Worm (Caenorhabditis elegans) whole organism, L1 larva: ENCODE measurements around the gene lec-10.

Source experiments
- F16B12.6 ChIP-seq: fragments of 150-350 bp; optimal IDR thresholded peaks from 2 replicates; lab custom pipeline; 2014; ENCODE audit warnings: missing biosample characterization, missing genetic modification characterization
- blmp-1 ChIP-seq: fragments of 150-350 bp; optimal IDR thresholded peaks from 2 replicates; lab custom pipeline; 2014; ENCODE audit warnings: missing biosample characterization, missing genetic modification characterization
- ceh-63 ChIP-seq: fragments of 200-800 bp; sonication (Bioruptor generic); optimal IDR thresholded peaks from 2 replicates; lab custom pipeline; 2018; ENCODE audit warnings: mild to moderate bottlenecking, missing genetic modification characterization, missing compliant biosample characterization
- ceh-8 ChIP-seq: fragments of 200-800 bp; sonication (Bioruptor generic); optimal IDR thresholded peaks from 2 replicates; lab custom pipeline; 2018; ENCODE audit warnings: mild to moderate bottlenecking, missing genetic modification characterization, moderate library complexity, missing compliant biosample characterization
- ceh-90 ChIP-seq: sonication (generic microtip); optimal IDR thresholded peaks from 2 replicates; lab custom pipeline; 2016; ENCODE audit warnings: missing genetic modification characterization, missing compliant biosample characterization
- ces-1 ChIP-seq: fragments of 150-350 bp; optimal IDR thresholded peaks from 2 replicates; lab custom pipeline; 2014; ENCODE audit warnings: missing biosample characterization, missing genetic modification reagents, missing genetic modification characterization
- dpl-1 ChIP-seq, 3 experiments: fragments of 150-350 bp in 2 of 3; sonication (generic microtip) in 1 of 3; optimal IDR thresholded peaks; 2 replicates each; lab custom pipeline; 2014 to 2017; ENCODE audit warnings: missing biosample characterization in 3 of 3, missing genetic modification characterization in 3 of 3, missing genetic modification reagents in 3 of 3
- dsc-1 ChIP-seq: sonication (generic microtip); optimal IDR thresholded peaks from 2 replicates; lab custom pipeline; 2016; ENCODE audit warnings: mild to moderate bottlenecking, missing genetic modification characterization, missing compliant biosample characterization
- efl-1 ChIP-seq, 4 experiments: fragments of 150-350 bp; optimal IDR thresholded peaks in 3 of 4; peaks in 1 of 4; 1 replicate in 1 of 4; 2 replicates in 3 of 4; lab custom pipeline; 2014; ENCODE audit warnings: missing biosample characterization in 2 of 4, missing genetic modification characterization in 2 of 4, missing genetic modification reagents in 2 of 4
- egl-27 ChIP-seq, 2 experiments: fragments of 150-350 bp in 1 of 2; sonication (generic microtip); optimal IDR thresholded peaks; 3 replicates each; lab custom pipeline; 2017 to 2018; ENCODE audit warnings: missing biosample characterization in 2 of 2, missing genetic modification characterization in 2 of 2, missing genetic modification reagents in 2 of 2
- elt-3 ChIP-seq, 6 experiments: fragments of 150-350 bp in 1 of 6; sonication (generic microtip); optimal IDR thresholded peaks; 2 replicates each; lab custom pipeline; 2017 to 2018; ENCODE audit warnings: missing biosample characterization in 6 of 6, missing genetic modification characterization in 6 of 6, inconsistent platforms in 1 of 6
- ets-5 ChIP-seq: fragments of 200-800 bp; sonication (Bioruptor generic); IDR thresholded peaks from 2 replicates; pipeline ENCODE4 v1.3.6; 2022; ENCODE audit warnings: missing genetic modification characterization, missing compliant biosample characterization
- fkh-10 ChIP-seq: sonication (generic microtip); optimal IDR thresholded peaks from 2 replicates; lab custom pipeline; 2017; ENCODE audit warnings: missing biosample characterization, missing genetic modification reagents, missing genetic modification characterization
- fkh-4 ChIP-seq: sonication (generic microtip); optimal IDR thresholded peaks from 2 replicates; lab custom pipeline; 2016; ENCODE audit warnings: missing compliant biosample characterization, missing genetic modification characterization, borderline replicate concordance
- irx-1 ChIP-seq: sonication (generic microtip); optimal IDR thresholded peaks from 2 replicates; lab custom pipeline; 2016; ENCODE audit warnings: missing genetic modification characterization, missing compliant biosample characterization
- isw-1 ChIP-seq: fragments of 200-800 bp; sonication (Bioruptor generic); IDR thresholded peaks from 2 replicates; pipeline ENCODE4 v1.3.6; 2022; ENCODE audit warnings: missing genetic modification characterization, missing compliant biosample characterization
- lin-14 ChIP-seq: fragments of 200-800 bp; sonication (Bioruptor generic); optimal IDR thresholded peaks from 2 replicates; lab custom pipeline; 2018; ENCODE audit warnings: mild to moderate bottlenecking, missing genetic modification characterization, moderate library complexity, missing compliant biosample characterization
- lin-15B ChIP-seq: fragments of 150-350 bp; sonication (generic microtip); optimal IDR thresholded peaks from 3 replicates; lab custom pipeline; 2014; ENCODE audit warnings: missing biosample characterization, missing genetic modification characterization
- mab-9 ChIP-seq: fragments of 200-800 bp; sonication (Bioruptor generic); IDR thresholded peaks from 2 replicates; pipeline ENCODE4 v1.3.6; 2022; ENCODE audit warnings: missing genetic modification reagents, missing genetic modification characterization, missing compliant biosample characterization
- mef-2 ChIP-seq: fragments of 150-350 bp; optimal IDR thresholded peaks from 2 replicates; lab custom pipeline; 2014; ENCODE audit warnings: missing biosample characterization, missing genetic modification characterization
- mep-1 ChIP-seq: fragments of 150-350 bp; optimal IDR thresholded peaks from 2 replicates; lab custom pipeline; 2014; ENCODE audit warnings: missing biosample characterization, missing genetic modification characterization
- nhr-12 ChIP-seq: sonication (generic microtip); optimal IDR thresholded peaks from 2 replicates; lab custom pipeline; 2017; ENCODE audit warnings: missing biosample characterization, missing genetic modification characterization
- nhr-19 ChIP-seq: fragments of 200-800 bp; sonication (Bioruptor generic); conservative IDR thresholded peaks from 2 replicates; pipeline ENCODE4 v1.3.6; 2022; ENCODE audit warnings: missing genetic modification characterization, missing compliant biosample characterization
- nhr-20 ChIP-seq: sonication (generic microtip); optimal IDR thresholded peaks from 2 replicates; lab custom pipeline; 2016; ENCODE audit warnings: mild to moderate bottlenecking, missing genetic modification characterization, missing compliant biosample characterization
- nhr-237 ChIP-seq: fragments of 150-350 bp; optimal IDR thresholded peaks from 2 replicates; lab custom pipeline; 2014; ENCODE audit warnings: missing biosample characterization, missing genetic modification characterization
- nhr-28 ChIP-seq: fragments of 150-350 bp; optimal IDR thresholded peaks from 2 replicates; lab custom pipeline; 2014; ENCODE audit warnings: missing biosample characterization, missing genetic modification characterization
- nhr-47 ChIP-seq: sonication (generic microtip); optimal IDR thresholded peaks from 2 replicates; lab custom pipeline; 2016; ENCODE audit warnings: mild to moderate bottlenecking, missing genetic modification characterization, moderate library complexity, missing compliant biosample characterization
- nhr-85 ChIP-seq: sonication (generic microtip); peaks from one replicate; lab custom pipeline; 2016; ENCODE audit warnings: missing genetic modification characterization, inconsistent platforms, missing compliant biosample characterization
- nhr-90 ChIP-seq: sonication (generic microtip); optimal IDR thresholded peaks from 2 replicates; lab custom pipeline; 2016; ENCODE audit warnings: mild to moderate bottlenecking, missing genetic modification characterization, missing compliant biosample characterization; ENCODE audit not compliant: poor library complexity
- pqm-1 ChIP-seq: sonication (generic microtip); optimal IDR thresholded peaks from 3 replicates; lab custom pipeline; 2017; ENCODE audit warnings: missing biosample characterization, missing genetic modification characterization
- rnt-1 ChIP-seq: sonication (generic microtip); optimal IDR thresholded peaks from 2 replicates; lab custom pipeline; 2016; ENCODE audit warnings: mild to moderate bottlenecking, missing genetic modification characterization, moderate library complexity, missing compliant biosample characterization
- snpc-4 ChIP-seq: fragments of 150-350 bp; optimal IDR thresholded peaks from 2 replicates; lab custom pipeline; 2014; ENCODE audit warnings: missing biosample characterization, missing genetic modification characterization
- sptf-1 ChIP-seq: fragments of 150-350 bp; optimal IDR thresholded peaks from 2 replicates; lab custom pipeline; 2014; ENCODE audit warnings: missing biosample characterization, missing genetic modification characterization
- swsn-7 ChIP-seq: sonication (generic microtip); optimal IDR thresholded peaks from 2 replicates; lab custom pipeline; 2016; ENCODE audit warnings: missing genetic modification characterization, missing compliant biosample characterization
- tbx-2 ChIP-seq: sonication (generic microtip); optimal IDR thresholded peaks from 2 replicates; lab custom pipeline; 2016; ENCODE audit warnings: missing genetic modification characterization, missing compliant biosample characterization
- tlp-1 ChIP-seq: fragments of 150-350 bp; optimal IDR thresholded peaks from 2 replicates; lab custom pipeline; 2014; ENCODE audit warnings: missing biosample characterization, missing genetic modification characterization
- unc-30 ChIP-seq: sonication (generic microtip); optimal IDR thresholded peaks from 2 replicates; lab custom pipeline; 2017; ENCODE audit warnings: missing biosample characterization, missing genetic modification characterization
- unc-62 ChIP-seq: fragments of 150-350 bp; optimal IDR thresholded peaks from 2 replicates; lab custom pipeline; 2014; ENCODE audit warnings: missing biosample characterization, missing genetic modification reagents, missing genetic modification characterization
- unc-86 ChIP-seq: sonication (generic microtip); optimal IDR thresholded peaks from 2 replicates; lab custom pipeline; 2016; ENCODE audit warnings: missing genetic modification characterization, missing compliant biosample characterization
- zag-1 ChIP-seq: fragments of 150-350 bp; optimal IDR thresholded peaks from 2 replicates; lab custom pipeline; 2014; ENCODE audit warnings: missing biosample characterization, missing genetic modification characterization
- ztf-11 ChIP-seq, 2 experiments: sonication (generic microtip); optimal IDR thresholded peaks; 2 replicates each; lab custom pipeline; 2016 to 2017; ENCODE audit warnings: missing genetic modification characterization in 2 of 2, missing biosample characterization in 1 of 2, missing compliant biosample characterization in 1 of 2
- ztf-4 ChIP-seq: fragments of 150-350 bp; optimal IDR thresholded peaks from 2 replicates; lab custom pipeline; 2014; ENCODE audit warnings: missing biosample characterization, missing genetic modification characterization

lec-10 gene

DNA sequence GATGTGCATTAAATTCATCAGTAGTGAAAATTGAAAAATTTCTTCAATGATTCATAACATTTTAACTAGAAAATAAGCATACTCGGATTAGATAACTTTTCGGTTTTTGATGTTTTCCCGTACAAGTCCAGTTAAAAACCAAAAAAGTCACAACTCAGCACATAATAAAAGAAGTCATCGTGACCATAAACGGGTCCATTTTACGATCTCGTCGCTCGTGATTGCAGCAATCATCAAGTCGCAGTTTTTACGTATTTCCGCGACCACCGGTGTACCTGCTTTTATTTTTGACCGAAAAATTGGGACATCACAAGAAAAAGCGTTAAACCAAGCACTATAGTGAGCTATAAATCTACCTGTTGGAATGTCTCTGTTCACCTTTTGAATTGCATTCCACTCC is 27.7 kb downstream of the lec-10 start:
- TF ChIP-seq ztf-4 (tag; lab: Kevin White, UChicago) (no peak), swsn-7 (tag; lab: Kevin White, UChicago) (no peak), efl-1 (optimal IDR thresholded peaks at IDR 0.05; lab: Kevin White, UChicago) (no peak), efl-1 (GFP tag; optimal IDR thresholded peaks at IDR 0.05 in 1 of 2; lab: Kevin White, UChicago) (no peak), fkh-4 (tag; lab: Kevin White, UChicago) (no peak), ceh-90 (tag; lab: Kevin White, UChicago) (no peak), nhr-85 (tag; lab: Kevin White, UChicago) (peak; percentile 5), mef-2 (tag; lab: Kevin White, UChicago) (no peak), snpc-4 (tag; lab: Kevin White, UChicago) (no peak), egl-27 (tag; optimal IDR thresholded peaks at IDR 0.05; lab: Kevin White, UChicago) (no peak), ceh-63 (GFP tag; lab: Kevin White, UChicago) (peak; percentile 16), tlp-1 (tag; lab: Kevin White, UChicago) (no peak), sptf-1 (tag; lab: Kevin White, UChicago) (no peak), fkh-10 (GFP tag; lab: Kevin White, UChicago) (no peak), lin-15B (tag; lab: Kevin White, UChicago) (no peak), nhr-12 (tag; lab: Kevin White, UChicago) (no peak), nhr-19 (no peak)

DNA sequence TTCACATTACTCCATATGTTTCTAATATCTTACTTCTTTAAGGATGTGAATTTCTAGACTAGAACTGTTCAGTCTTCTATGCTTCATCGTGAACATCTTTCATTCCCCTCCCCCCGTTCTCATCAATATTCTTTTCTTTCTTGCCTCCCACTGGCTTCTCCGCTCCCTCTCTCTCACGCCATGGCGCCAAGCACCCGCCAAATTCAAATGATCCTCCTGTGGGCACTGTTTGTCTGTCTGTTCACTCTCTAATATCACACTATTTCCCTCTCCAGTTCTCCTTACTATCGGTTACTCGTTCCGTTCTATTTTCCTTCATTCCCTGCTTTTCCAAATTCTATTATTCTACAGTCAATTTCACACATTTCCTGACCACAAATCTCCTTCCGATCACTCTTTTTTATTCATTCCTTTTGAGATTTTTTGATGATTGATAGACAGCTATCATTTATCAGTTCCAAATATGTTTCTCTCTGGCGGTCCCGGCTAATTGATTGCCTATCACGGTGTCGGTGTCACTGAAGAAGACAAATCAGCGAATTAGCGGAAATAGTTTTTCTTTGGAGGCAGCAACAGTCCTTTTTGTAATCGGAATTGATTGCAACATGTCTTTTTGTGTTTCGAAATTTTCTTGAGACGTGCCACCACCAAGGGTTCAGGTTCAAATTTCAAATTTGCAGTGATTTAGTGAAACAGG is 30.5 kb downstream of the lec-10 start:
- no peak for TF ChIP-seq ets-5
- TF ChIP-seq nhr-47 (tag; lab: Kevin White, UChicago), result no peak
- TF ChIP-seq mab-9 (GFP tag; lab: Robert Waterston, UW), result no peak
- TF ChIP-seq nhr-28 (tag; lab: Kevin White, UChicago), result no peak
- peak in 1 of 3 experiments; percentile 1 for TF ChIP-seq dpl-1 (GFP tag; optimal IDR thresholded peaks at IDR 0.05; lab: Kevin White, UChicago)
- TF ChIP-seq pqm-1 (tag; lab: Kevin White, UChicago), result no peak
- TF ChIP-seq ztf-11 (tag; optimal IDR thresholded peaks at IDR 0.05; lab: Kevin White, UChicago), result peak in 1 of 2 experiments; percentile 3
- peak in 1 of 6 experiments; percentile 43 for TF ChIP-seq elt-3 (tag; optimal IDR thresholded peaks at IDR 0.05; lab: Kevin White, UChicago)
- TF ChIP-seq blmp-1 (tag; lab: Kevin White, UChicago), result peak; percentile 57
- no peak for TF ChIP-seq dsc-1 (tag; lab: Kevin White, UChicago)
- peak; percentile 50 for TF ChIP-seq lin-14 (GFP tag; lab: Kevin White, UChicago)
- no peak for TF ChIP-seq efl-1 (optimal IDR thresholded peaks at IDR 0.05; lab: Kevin White, UChicago)
- TF ChIP-seq efl-1 (GFP tag; optimal IDR thresholded peaks at IDR 0.05 in 1 of 2; lab: Kevin White, UChicago), result peak in 1 of 2 experiments; percentile 62

DNA sequence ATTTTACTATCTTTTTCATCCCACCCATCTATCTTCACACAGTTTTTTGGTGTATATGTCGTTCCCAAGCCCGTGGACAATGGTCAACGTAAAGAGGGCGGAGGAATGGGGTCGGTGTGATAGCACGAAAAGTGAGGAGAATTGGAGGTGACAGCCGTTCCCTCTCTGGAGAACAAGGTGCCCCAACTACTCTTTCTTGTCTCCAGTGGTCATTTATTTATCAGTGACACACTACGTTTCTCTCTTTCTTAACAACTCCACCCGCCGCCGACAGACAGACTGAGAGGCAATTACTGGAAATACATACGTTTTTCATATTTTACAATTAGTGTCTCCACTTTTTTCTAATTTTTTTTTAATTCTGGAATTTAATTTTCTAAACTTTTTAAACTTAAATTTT is 32.0 kb downstream of the lec-10 start:
- TF ChIP-seq irx-1 (tag; lab: Kevin White, UChicago) (no peak), swsn-7 (tag; lab: Kevin White, UChicago) (no peak), nhr-85 (tag; lab: Kevin White, UChicago) (no peak), zag-1 (tag; lab: Kevin White, UChicago) (no peak), tbx-2 (no peak), nhr-20 (tag; lab: Kevin White, UChicago) (no peak), mep-1 (tag; lab: Kevin White, UChicago) (no peak), mab-9 (GFP tag; lab: Robert Waterston, UW) (no peak), ces-1 (GFP tag; lab: Kevin White, UChicago) (no peak), F16B12.6 (tag; lab: Kevin White, UChicago) (no peak), unc-62 (GFP tag; lab: Kevin White, UChicago) (no peak), snpc-4 (tag; lab: Kevin White, UChicago) (no peak)
- TF ChIP-seq, all 84 proteins: peak for 0

DNA sequence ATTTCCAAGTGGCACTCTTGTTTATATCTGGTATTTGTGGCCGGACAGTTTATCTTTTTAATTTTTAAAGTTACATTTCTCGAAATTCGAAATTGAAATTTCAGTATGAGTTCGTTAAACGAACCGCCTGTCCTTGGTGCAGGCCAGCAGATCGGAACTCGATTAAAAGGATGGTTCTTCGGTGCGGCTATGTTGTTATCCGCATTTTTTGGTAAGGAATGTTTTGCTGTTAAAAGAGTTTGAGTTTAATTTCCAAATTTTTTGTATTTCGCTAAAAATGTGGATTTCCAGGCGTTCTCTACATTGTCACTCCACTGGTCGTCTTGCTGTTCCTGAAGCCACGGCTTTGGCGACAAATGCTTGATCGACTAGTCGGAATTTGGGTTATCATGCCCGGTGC is 35.8 kb downstream of the lec-10 start, which contains the start of gene acl-9:
TSS of gene acl-9 (plus strand) at position 105 of the 400 bp plus-strand sequence.
- TF ChIP-seq lin-15B (tag; lab: Kevin White, UChicago), result no peak
- no peak for TF ChIP-seq ztf-4 (tag; lab: Kevin White, UChicago)
- no peak for TF ChIP-seq isw-1 (GFP tag; lab: Robert Waterston, UW)
- TF ChIP-seq rnt-1, result no peak
- TF ChIP-seq zag-1 (tag; lab: Kevin White, UChicago), result no peak
- no peak for TF ChIP-seq unc-86 (tag; lab: Kevin White, UChicago)
- no peak for TF ChIP-seq nhr-47 (tag; lab: Kevin White, UChicago)
- no peak for TF ChIP-seq ceh-8 (GFP tag; lab: Kevin White, UChicago)
- TF ChIP-seq nhr-90 (tag; lab: Kevin White, UChicago), result no peak
- no peak for TF ChIP-seq fkh-4 (tag; lab: Kevin White, UChicago)
- TF ChIP-seq dsc-1 (tag; lab: Kevin White, UChicago), result no peak
- TF ChIP-seq unc-30, result no peak
- TF ChIP-seq tbx-2, result no peak
- TF ChIP-seq nhr-237, result no peak
- TF ChIP-seq, all 84 proteins: peak for 0
